Worm (Caenorhabditis elegans) whole organism, midembryonic: ENCODE data around the gene glb-10.

Experiments used
- T22C8.4 ChIP-seq: fragments of 200-800 bp; sonication (Bioruptor generic); IDR thresholded peaks from 2 replicates; pipeline ENCODE4 v1.3.6; 2022; ENCODE audit warnings: missing genetic modification characterization, missing compliant biosample characterization
- cog-1 ChIP-seq: sonication (generic microtip); optimal IDR thresholded peaks from 2 replicates; lab custom pipeline; 2016; ENCODE audit warnings: missing genetic modification characterization, missing compliant biosample characterization
- flt-1 ChIP-seq: fragments of 200-800 bp; sonication (Bioruptor generic); IDR thresholded peaks from 2 replicates; pipeline ENCODE4 v1.3.6; 2022; ENCODE audit warnings: missing genetic modification characterization, missing compliant biosample characterization
- klf-2 ChIP-seq: fragments of 200-800 bp; sonication (Bioruptor generic); conservative IDR thresholded peaks from 2 replicates; pipeline ENCODE4 v1.3.6; 2022; ENCODE audit warnings: missing genetic modification reagents, missing genetic modification characterization, missing compliant biosample characterization
- med-1 ChIP-seq: sonication (generic microtip); optimal IDR thresholded peaks from 2 replicates; lab custom pipeline; 2017; ENCODE audit warnings: missing genetic modification characterization, mild to moderate bottlenecking, missing compliant biosample characterization, antibody characterized with exemption, missing genetic modification reagents; ENCODE audit not compliant: insufficient read depth
- ref-1 ChIP-seq: fragments of 200-800 bp; sonication (Bioruptor generic); conservative IDR thresholded peaks from 2 replicates; pipeline ENCODE4 v1.3.6; 2022; ENCODE audit warnings: missing genetic modification reagents, missing genetic modification characterization, missing compliant biosample characterization
- tab-1 ChIP-seq: fragments of 200-800 bp; sonication (Bioruptor generic); IDR thresholded peaks from 2 replicates; pipeline ENCODE4 v1.3.6; 2022; ENCODE audit warnings: missing genetic modification characterization, missing compliant biosample characterization
- ztf-23 ChIP-seq: fragments of 200-800 bp; sonication (Bioruptor generic); IDR thresholded peaks from 2 replicates; pipeline ENCODE4 v1.3.6; 2022; ENCODE audit warnings: missing genetic modification reagents, missing genetic modification characterization, missing compliant biosample characterization
- ztf-29 ChIP-seq: fragments of 200-800 bp; sonication (Bioruptor generic); IDR thresholded peaks from 2 replicates; pipeline ENCODE4 v1.3.6; 2022; ENCODE audit warnings: missing genetic modification reagents, missing genetic modification characterization, missing compliant biosample characterization

- TF ChIP-seq tab-1: no peak
- TF ChIP-seq flt-1: no peak
- TF ChIP-seq cog-1 (tag; lab: Kevin White, UChicago): no peak
- no peak for TF ChIP-seq ztf-23
- no peak for TF ChIP-seq klf-2 (GFP tag; lab: Robert Waterston, UW)
- no peak for TF ChIP-seq ztf-29 (GFP tag; lab: Robert Waterston, UW)
- TF ChIP-seq ref-1 (GFP tag; lab: Robert Waterston, UW): no peak
- no peak for TF ChIP-seq med-1
- TF ChIP-seq T22C8.4 (GFP tag; lab: Robert Waterston, UW): no peak
These were observed 25.7 kb upstream of the glb-10 start for ce11 chrII:6334745-6335260.
